Worm (Caenorhabditis elegans) whole organism, midembryonic: ENCODE measurements around the gene C27F2.4.

Experiments used
- T22C8.4 ChIP-seq: fragments of 200-800 bp; sonication (Bioruptor generic); IDR thresholded peaks from 2 replicates; pipeline ENCODE4 v1.3.6; 2022; ENCODE audit warnings: missing genetic modification characterization, missing compliant biosample characterization
- cog-1 ChIP-seq: sonication (generic microtip); optimal IDR thresholded peaks from 2 replicates; lab custom pipeline; 2016; ENCODE audit warnings: missing genetic modification characterization, missing compliant biosample characterization
- flt-1 ChIP-seq: fragments of 200-800 bp; sonication (Bioruptor generic); IDR thresholded peaks from 2 replicates; pipeline ENCODE4 v1.3.6; 2022; ENCODE audit warnings: missing genetic modification characterization, missing compliant biosample characterization
- klf-2 ChIP-seq: fragments of 200-800 bp; sonication (Bioruptor generic); conservative IDR thresholded peaks from 2 replicates; pipeline ENCODE4 v1.3.6; 2022; ENCODE audit warnings: missing genetic modification reagents, missing genetic modification characterization, missing compliant biosample characterization
- med-1 ChIP-seq: sonication (generic microtip); optimal IDR thresholded peaks from 2 replicates; lab custom pipeline; 2017; ENCODE audit warnings: missing genetic modification characterization, mild to moderate bottlenecking, missing compliant biosample characterization, antibody characterized with exemption, missing genetic modification reagents; ENCODE audit not compliant: insufficient read depth
- ref-1 ChIP-seq: fragments of 200-800 bp; sonication (Bioruptor generic); conservative IDR thresholded peaks from 2 replicates; pipeline ENCODE4 v1.3.6; 2022; ENCODE audit warnings: missing genetic modification reagents, missing genetic modification characterization, missing compliant biosample characterization
- tab-1 ChIP-seq: fragments of 200-800 bp; sonication (Bioruptor generic); IDR thresholded peaks from 2 replicates; pipeline ENCODE4 v1.3.6; 2022; ENCODE audit warnings: missing genetic modification characterization, missing compliant biosample characterization
- ztf-23 ChIP-seq: fragments of 200-800 bp; sonication (Bioruptor generic); IDR thresholded peaks from 2 replicates; pipeline ENCODE4 v1.3.6; 2022; ENCODE audit warnings: missing genetic modification reagents, missing genetic modification characterization, missing compliant biosample characterization
- ztf-29 ChIP-seq: fragments of 200-800 bp; sonication (Bioruptor generic); IDR thresholded peaks from 2 replicates; pipeline ENCODE4 v1.3.6; 2022; ENCODE audit warnings: missing genetic modification reagents, missing genetic modification characterization, missing compliant biosample characterization

Gene C27F2.4

DNA sequence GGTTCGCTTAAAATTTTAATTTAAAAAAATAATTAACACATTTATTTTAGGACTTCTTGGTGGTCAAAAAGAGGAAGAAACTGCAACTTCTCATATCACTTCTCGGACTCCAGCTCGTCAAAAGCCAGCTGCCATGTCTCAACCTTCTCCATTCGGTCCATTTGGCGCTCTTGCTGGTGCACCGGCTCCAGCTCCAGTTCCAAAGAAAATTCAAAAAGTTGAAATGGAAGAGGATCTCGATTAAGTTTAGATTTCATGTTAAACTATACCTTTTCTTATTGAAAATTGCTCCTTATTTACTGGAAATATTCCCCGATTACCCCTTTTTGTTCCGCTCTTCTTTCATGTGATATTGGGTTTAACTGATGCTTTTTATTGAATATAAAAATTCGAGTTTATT lies 46.4 kb downstream of the C27F2.4 start:
- TF ChIP-seq T22C8.4 (GFP tag; lab: Robert Waterston, UW) (no peak), med-1 (GFP tag; lab: Kevin White, UChicago) (no peak), ref-1 (GFP tag; lab: Robert Waterston, UW) (no peak), ztf-23 (GFP tag; lab: Robert Waterston, UW) (no peak), tab-1 (GFP tag; lab: Robert Waterston, UW) (no peak), flt-1 (no peak), ztf-29 (GFP tag; lab: Robert Waterston, UW) (no peak), cog-1 (tag; lab: Kevin White, UChicago) (no peak), klf-2 (GFP tag; lab: Robert Waterston, UW) (no peak)

DNA sequence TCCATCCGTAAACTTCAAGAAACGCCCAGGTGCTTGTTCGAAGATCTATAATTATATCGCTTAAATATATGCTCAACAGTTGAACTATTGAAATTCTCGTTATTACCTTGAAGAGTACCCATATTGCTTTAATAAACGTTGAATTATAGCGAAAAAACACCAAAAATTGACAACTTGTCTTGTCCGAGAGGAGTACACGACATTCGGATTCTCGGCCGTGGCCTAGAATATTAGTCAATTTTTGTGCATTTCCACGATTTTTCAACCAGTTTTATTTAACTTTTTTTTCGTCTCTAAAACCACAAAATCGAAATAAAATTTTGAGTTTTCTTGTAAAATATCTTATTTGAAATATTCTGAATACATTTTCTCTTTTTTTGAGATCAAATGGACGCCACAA lies 47.8 kb downstream of the C27F2.4 start, which contains the start of the genes F26F4.9 and cee-1:
Gene F26F4.9, minus strand, starts transcription at position 205 of the 400 bp plus-strand sequence.
Gene cee-1, plus strand, starts transcription at position 383 of the 400 bp plus-strand sequence.
- TF ChIP-seq cog-1 (tag; lab: Kevin White, UChicago) (peak; percentile 36), flt-1 (no peak), tab-1 (GFP tag; lab: Robert Waterston, UW) (no peak)

DNA sequence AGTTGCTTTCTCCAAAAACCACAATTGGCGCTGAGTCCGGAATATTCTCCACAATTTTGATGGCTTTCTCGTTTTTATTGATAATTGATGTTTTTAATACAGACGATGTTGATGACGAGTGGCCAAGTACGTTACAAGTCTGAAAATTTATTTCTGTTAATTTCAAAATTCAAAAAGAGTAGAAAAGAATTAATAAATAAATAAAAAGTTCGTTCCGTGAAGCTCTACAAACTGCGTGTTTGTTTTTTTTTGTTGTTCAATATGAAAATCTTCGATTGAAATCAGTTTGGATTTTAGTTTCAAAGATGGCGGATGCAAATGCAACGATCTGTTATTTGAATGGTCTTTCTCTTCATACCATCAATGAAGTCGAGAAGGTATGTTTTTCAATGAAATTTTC lies 49.1 kb downstream of the C27F2.4 start, which contains the start of gene F26F4.2:
Gene F26F4.2, plus strand, starts transcription at position 301 of the 400 bp plus-strand sequence.
- TF ChIP-seq med-1 (GFP tag; lab: Kevin White, UChicago) (no peak), klf-2 (GFP tag; lab: Robert Waterston, UW) (no peak), tab-1 (GFP tag; lab: Robert Waterston, UW) (no peak), T22C8.4 (GFP tag; lab: Robert Waterston, UW) (no peak), ztf-23 (GFP tag; lab: Robert Waterston, UW) (no peak), ref-1 (GFP tag; lab: Robert Waterston, UW) (no peak), ztf-29 (GFP tag; lab: Robert Waterston, UW) (no peak), flt-1 (no peak), cog-1 (tag; lab: Kevin White, UChicago) (no peak)

DNA sequence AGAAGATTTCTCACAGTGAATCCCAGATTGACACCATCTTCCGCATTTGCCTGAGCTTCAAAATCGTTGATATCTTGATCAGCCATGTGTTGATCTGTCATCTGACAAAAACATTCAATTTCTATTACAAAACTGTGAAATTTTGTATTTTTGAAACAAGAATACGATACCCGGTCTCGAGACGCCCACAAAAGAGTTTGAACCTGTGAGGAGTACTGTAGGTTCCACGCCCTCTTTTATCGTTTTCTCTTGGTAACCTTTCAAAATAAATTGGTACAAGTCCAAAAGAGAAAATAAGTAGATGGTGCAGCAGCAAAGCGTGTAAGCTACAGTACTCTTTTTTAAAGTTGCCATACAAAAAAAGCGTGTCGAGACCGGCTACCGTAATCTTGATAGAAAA lies 50.2 kb downstream of the C27F2.4 start, which contains the start of gene F26F4.12:
Gene F26F4.12, minus strand, starts transcription at position 101 of the 400 bp plus-strand sequence.
- TF ChIP-seq ztf-23 (GFP tag; lab: Robert Waterston, UW): no peak
- TF ChIP-seq flt-1: no peak
- no peak for TF ChIP-seq ztf-29 (GFP tag; lab: Robert Waterston, UW)
- TF ChIP-seq ref-1 (GFP tag; lab: Robert Waterston, UW): no peak
- no peak for TF ChIP-seq T22C8.4 (GFP tag; lab: Robert Waterston, UW)
- TF ChIP-seq tab-1 (GFP tag; lab: Robert Waterston, UW): no peak
- no peak for TF ChIP-seq med-1 (GFP tag; lab: Kevin White, UChicago)
- TF ChIP-seq klf-2 (GFP tag; lab: Robert Waterston, UW): no peak
- TF ChIP-seq cog-1 (tag; lab: Kevin White, UChicago): no peak
